Fruit fly (Drosophila melanogaster) whole organism, embryonic: ENCODE data around the gene Lasp.

ENCODE experiments used
- ATbp ChIP-seq: fragments of 200-800 bp; sonication (Bioruptor generic); optimal IDR thresholded peaks from 2 replicates; lab custom pipeline; 2017; ENCODE audit warnings: missing biosample characterization, mild to moderate bottlenecking, missing genetic modification characterization, missing genetic modification reagents
- Atf6 ChIP-seq: fragments of 200-800 bp; sonication (Bioruptor generic); IDR thresholded peaks from 2 replicates; pipeline ENCODE4 v1.3.6; 2022; ENCODE audit warnings: missing biosample characterization, missing genetic modification characterization
- B-H1 ChIP-seq: fragments of 200-800 bp; sonication (Bioruptor generic); IDR thresholded peaks from 3 replicates; pipeline ENCODE4 v1.3.6; 2022; ENCODE audit warnings: missing biosample characterization, missing genetic modification characterization
- BtbVII ChIP-seq: fragments of 200-800 bp; sonication (Bioruptor generic); optimal IDR thresholded peaks from 3 replicates; lab custom pipeline; 2017; ENCODE audit warnings: missing biosample characterization, mild to moderate bottlenecking, missing genetic modification characterization
- CG10959 ChIP-seq: fragments of 200-800 bp; sonication (Bioruptor generic); IDR thresholded peaks from 2 replicates; pipeline ENCODE4 v1.3.6; 2022; ENCODE audit warnings: missing biosample characterization, missing genetic modification characterization
- CG11085 ChIP-seq: fragments of 200-800 bp; sonication (Bioruptor generic); IDR thresholded peaks from 2 replicates; pipeline ENCODE4 v1.3.6; 2022; ENCODE audit warnings: missing biosample characterization, missing genetic modification characterization
- CG13894 ChIP-seq: fragments of 200-800 bp; sonication (Bioruptor generic); optimal IDR thresholded peaks from 3 replicates; lab custom pipeline; 2018; ENCODE audit warnings: missing biosample characterization, mild to moderate bottlenecking, missing genetic modification characterization, moderate library complexity
- CG14965 ChIP-seq: fragments of 200-800 bp; sonication (Bioruptor generic); optimal IDR thresholded peaks from 2 replicates; lab custom pipeline; 2016; ENCODE audit warnings: missing biosample characterization, missing genetic modification characterization, borderline replicate concordance
- CG16863 ChIP-seq: fragments of 200-800 bp; sonication (Bioruptor generic); optimal IDR thresholded peaks from 3 replicates; lab custom pipeline; 2016; ENCODE audit warnings: missing biosample characterization, missing genetic modification characterization
- CG17328 ChIP-seq: fragments of 200-800 bp; sonication (Bioruptor generic); IDR thresholded peaks from 2 replicates; pipeline ENCODE4 v1.3.6; 2022; ENCODE audit warnings: missing biosample characterization, missing genetic modification characterization
- CG18619 ChIP-seq: fragments of 200-800 bp; sonication (Bioruptor generic); optimal IDR thresholded peaks from 3 replicates; lab custom pipeline; 2017; ENCODE audit warnings: missing biosample characterization, mild to moderate bottlenecking, missing genetic modification characterization
- CG4282 ChIP-seq: fragments of 200-800 bp; sonication (Bioruptor generic); optimal IDR thresholded peaks from 2 replicates; lab custom pipeline; 2016; ENCODE audit warnings: missing biosample characterization, missing genetic modification characterization
- CG7372 ChIP-seq: fragments of 200-800 bp; sonication (Bioruptor generic); IDR thresholded peaks from 2 replicates; pipeline ENCODE4 v1.3.6; 2022; ENCODE audit warnings: missing biosample characterization, missing genetic modification characterization
- CG9437 ChIP-seq: fragments of 200-800 bp; sonication (Bioruptor generic); optimal IDR thresholded peaks from 2 replicates; lab custom pipeline; 2018; ENCODE audit warnings: missing biosample characterization, mild to moderate bottlenecking, missing genetic modification characterization
- Chrac-16 ChIP-seq: fragments of 200-800 bp; sonication (Bioruptor generic); optimal IDR thresholded peaks from 3 replicates; lab custom pipeline; 2016; ENCODE audit warnings: missing biosample characterization, missing genetic modification characterization
- D ChIP-seq, 2 experiments: fragments of 200-800 bp in 1 of 2; fragments of >200 bp in 1 of 2; sonication (Bioruptor generic) in 1 of 2; optimal IDR thresholded peaks; 2 replicates in 1 of 2; 3 replicates in 1 of 2; lab custom pipeline; 2017; ENCODE audit warnings: mild to moderate bottlenecking in 1 of 2, missing biosample characterization in 1 of 2, missing genetic modification characterization in 1 of 2, missing genetic modification reagents in 1 of 2
- Dad ChIP-seq: fragments of 200-800 bp; sonication (Bioruptor generic); optimal IDR thresholded peaks from 3 replicates; lab custom pipeline; 2016; ENCODE audit warnings: missing biosample characterization, missing genetic modification characterization
- Meics ChIP-seq: fragments of 200-800 bp; sonication (Bioruptor generic); optimal IDR thresholded peaks from 2 replicates; lab custom pipeline; 2017; ENCODE audit warnings: missing biosample characterization, mild to moderate bottlenecking, missing genetic modification characterization
- NFAT ChIP-seq: fragments of 200-800 bp; sonication (Bioruptor generic); IDR thresholded peaks from 2 replicates; pipeline ENCODE4 v1.3.6; 2022; ENCODE audit warnings: missing biosample characterization, missing genetic modification characterization
- Neu2 ChIP-seq: fragments of 200-800 bp; sonication (Bioruptor generic); optimal IDR thresholded peaks from 3 replicates; lab custom pipeline; 2016; ENCODE audit warnings: missing biosample characterization, missing genetic modification characterization, borderline replicate concordance
- Poxn ChIP-seq: fragments of 200-800 bp; sonication (Bioruptor generic); IDR thresholded peaks from 2 replicates; pipeline ENCODE4 v1.3.6; 2022; ENCODE audit warnings: missing biosample characterization, missing genetic modification characterization
- Rfx ChIP-seq: fragments of 200-800 bp; sonication (Bioruptor generic); IDR thresholded peaks from 2 replicates; pipeline ENCODE4 v1.3.6; 2022; ENCODE audit warnings: missing biosample characterization, missing genetic modification characterization
- Sox102F ChIP-seq: fragments of 200-800 bp; sonication (Bioruptor generic); optimal IDR thresholded peaks from 2 replicates; lab custom pipeline; 2018; ENCODE audit warnings: missing biosample characterization, mild to moderate bottlenecking, missing genetic modification characterization, moderate library complexity
- Sry-δ ChIP-seq: fragments of 200-800 bp; sonication (Bioruptor generic); optimal IDR thresholded peaks from 2 replicates; lab custom pipeline; 2016; ENCODE audit warnings: missing biosample characterization, missing genetic modification characterization
- al ChIP-seq: fragments of 200-800 bp; sonication (Bioruptor generic); IDR thresholded peaks from 2 replicates; pipeline ENCODE4 v1.3.6; 2022; ENCODE audit warnings: missing biosample characterization, missing genetic modification characterization
- bigmax ChIP-seq: fragments of 200-800 bp; sonication (Bioruptor generic); optimal IDR thresholded peaks from 2 replicates; lab custom pipeline; 2018; ENCODE audit warnings: missing biosample characterization, mild to moderate bottlenecking, missing genetic modification characterization
- cas ChIP-seq: fragments of 200-800 bp; sonication (Bioruptor generic); IDR thresholded peaks from 2 replicates; pipeline ENCODE4 v1.3.6; 2022; ENCODE audit warnings: missing biosample characterization, missing genetic modification characterization
- chif ChIP-seq, 2 experiments: fragments of 200-800 bp; sonication (Bioruptor generic); optimal IDR thresholded peaks; 3 replicates each; lab custom pipeline; 2016; ENCODE audit warnings: missing biosample characterization in 2 of 2, missing genetic modification characterization in 2 of 2
- chinmo ChIP-seq: fragments of 200-800 bp; sonication (Bioruptor generic); IDR thresholded peaks from 4 replicates; pipeline ENCODE4 v1.3.6; 2022; ENCODE audit warnings: missing biosample characterization, missing genetic modification characterization; ENCODE audit not compliant: partially characterized antibody
- crc ChIP-seq: fragments of 200-800 bp; sonication (Bioruptor generic); optimal IDR thresholded peaks from 2 replicates; lab custom pipeline; 2016; ENCODE audit warnings: missing biosample characterization, missing genetic modification characterization
- dpn ChIP-seq, 2 experiments: fragments of 200-800 bp; sonication (Bioruptor generic); optimal IDR thresholded peaks; 3 replicates each; lab custom pipeline; 2016; ENCODE audit warnings: missing biosample characterization in 2 of 2, missing genetic modification characterization in 2 of 2
- fd102C ChIP-seq: fragments of 200-800 bp; sonication (Bioruptor generic); optimal IDR thresholded peaks from 2 replicates; lab custom pipeline; 2018; ENCODE audit warnings: missing biosample characterization, mild to moderate bottlenecking, missing genetic modification characterization, moderate library complexity
- fru ChIP-seq: fragments of >200 bp; optimal IDR thresholded peaks from 2 replicates; lab custom pipeline; 2017
- fu2 ChIP-seq: fragments of 200-800 bp; sonication (Bioruptor generic); optimal IDR thresholded peaks from 2 replicates; lab custom pipeline; 2016; ENCODE audit warnings: missing biosample characterization, missing genetic modification characterization
- gsb ChIP-seq: fragments of 200-800 bp; sonication (Bioruptor generic); IDR thresholded peaks from 2 replicates; pipeline ENCODE4 v1.3.6; 2022; ENCODE audit warnings: missing biosample characterization, missing genetic modification characterization
- h ChIP-seq: fragments of >200 bp; optimal IDR thresholded peaks from 2 replicates; lab custom pipeline; 2017
- hbn ChIP-seq: fragments of 200-800 bp; sonication (Bioruptor generic); IDR thresholded peaks from 2 replicates; pipeline ENCODE4 v1.3.6; 2022; ENCODE audit warnings: missing biosample characterization, missing genetic modification characterization; ENCODE audit not compliant: partially characterized antibody
- hth ChIP-seq: fragments of >200 bp; optimal IDR thresholded peaks from 2 replicates; lab custom pipeline; 2017; ENCODE audit warnings: inconsistent platforms
- oc ChIP-seq: fragments of 200-800 bp; sonication (Bioruptor generic); optimal IDR thresholded peaks from 2 replicates; lab custom pipeline; 2018; ENCODE audit warnings: missing biosample characterization, mild to moderate bottlenecking, missing genetic modification characterization, moderate library complexity
- peb ChIP-seq: fragments of 200-800 bp; sonication (Bioruptor generic); IDR thresholded peaks from 2 replicates; pipeline ENCODE4 v1.3.6; 2022; ENCODE audit warnings: missing biosample characterization, missing genetic modification characterization
- pros ChIP-seq: fragments of 200-800 bp; sonication (Bioruptor generic); optimal IDR thresholded peaks from 3 replicates; lab custom pipeline; 2019; ENCODE audit warnings: missing biosample characterization, mild to moderate bottlenecking, missing genetic modification characterization, moderate library complexity
- ranshi ChIP-seq: fragments of 200-800 bp; sonication (Bioruptor generic); IDR thresholded peaks from 2 replicates; pipeline ENCODE4 v1.3.6; 2022; ENCODE audit warnings: missing biosample characterization, missing genetic modification characterization
- rib ChIP-seq: fragments of 200-800 bp; sonication (Bioruptor generic); IDR thresholded peaks from 2 replicates; pipeline ENCODE4 v1.3.6; 2022; ENCODE audit warnings: missing biosample characterization, missing genetic modification characterization
- seq ChIP-seq: fragments of 200-800 bp; sonication (Bioruptor generic); IDR thresholded peaks from 2 replicates; pipeline ENCODE4 v1.3.6; 2022; ENCODE audit warnings: missing biosample characterization, missing genetic modification characterization
- tio ChIP-seq: fragments of 200-800 bp; sonication (Bioruptor generic); optimal IDR thresholded peaks from 2 replicates; lab custom pipeline; 2017; ENCODE audit warnings: missing biosample characterization, missing genetic modification characterization, inconsistent platforms
- tll ChIP-seq, 2 experiments: fragments of 200-800 bp in 1 of 2; fragments of >200 bp in 1 of 2; sonication (Bioruptor generic) in 1 of 2; optimal IDR thresholded peaks; 2 replicates each; lab custom pipeline; 2017 to 2019; ENCODE audit warnings: missing biosample characterization in 2 of 2, missing genetic modification characterization in 2 of 2, mild to moderate bottlenecking in 1 of 2, moderate library complexity in 1 of 2
- toy ChIP-seq: fragments of 200-800 bp; sonication (Bioruptor generic); IDR thresholded peaks from 2 replicates; pipeline ENCODE4 v1.3.6; 2022; ENCODE audit warnings: missing biosample characterization, missing genetic modification characterization
- trh ChIP-seq: fragments of 200-800 bp; sonication (Bioruptor generic); optimal IDR thresholded peaks from 2 replicates; lab custom pipeline; 2016; ENCODE audit warnings: missing biosample characterization, missing genetic modification characterization
- twi ChIP-seq: fragments of 200-800 bp; optimal IDR thresholded peaks from 2 replicates; lab custom pipeline; 2019; ENCODE audit warnings: missing biosample characterization, mild to moderate bottlenecking, missing genetic modification characterization, moderate library complexity
- unpg ChIP-seq: fragments of 200-800 bp; sonication (Bioruptor generic); optimal IDR thresholded peaks from 3 replicates; lab custom pipeline; 2018; ENCODE audit warnings: missing biosample characterization, mild to moderate bottlenecking, missing genetic modification characterization, moderate library complexity
- z ChIP-seq: fragments of 200-800 bp; sonication (Bioruptor generic); IDR thresholded peaks from 3 replicates; pipeline ENCODE4 v1.3.6; 2022; ENCODE audit warnings: missing biosample characterization, missing genetic modification characterization
- zf30C ChIP-seq: fragments of 200-800 bp; sonication (Bioruptor generic); optimal IDR thresholded peaks from 3 replicates; lab custom pipeline; 2018; ENCODE audit warnings: missing biosample characterization, mild to moderate bottlenecking, missing genetic modification characterization

Gene Lasp

dm6 chr3L:16642088-16642507 lies 69.4 kb downstream of the Lasp start (continued):
- TF ChIP-seq CG13894 (tag; lab: Kevin White, UChicago) = no peak
- no peak for TF ChIP-seq hbn (GFP tag; lab: Robert Waterston, UW)
- 0 out of 2 replicates have a peak, but pooled peaks have one; percentile 39 for TF ChIP-seq peb (GFP tag; lab: Robert Waterston, UW)
- no peak for TF ChIP-seq Atf6 (GFP tag; lab: Robert Waterston, UW)
- no peak for TF ChIP-seq seq
- TF ChIP-seq Sox102F (GFP tag; lab: Kevin White, UChicago) = peak; percentile 82
- TF ChIP-seq Sry-δ (GFP tag; lab: Kevin White, UChicago) = no peak
- no peak for TF ChIP-seq z (GFP tag; lab: Robert Waterston, UW)
- TF ChIP-seq Dad (GFP tag; lab: Kevin White, UChicago) = no peak
- no peak for TF ChIP-seq oc (tag; lab: Kevin White, UChicago)
- TF ChIP-seq Neu2 (GFP tag; lab: Kevin White, UChicago) = no peak
- TF ChIP-seq Rfx (GFP tag; lab: Robert Waterston, UW) = no peak
- TF ChIP-seq ATbp (GFP tag; lab: Kevin White, UChicago) = peak; percentile 74
- TF ChIP-seq CG9437 = peak; percentile 68
- no peak for TF ChIP-seq al
- TF ChIP-seq pros (GFP tag; lab: Kevin White, UChicago) = no peak
- TF ChIP-seq hth (lab: Kevin White, UChicago) = no peak
- no peak for TF ChIP-seq CG17328 (GFP tag; lab: Robert Waterston, UW)
- no peak for TF ChIP-seq fd102C (GFP tag; lab: Kevin White, UChicago)
- TF ChIP-seq fru (lab: Kevin White, UChicago) = no peak
- TF ChIP-seq chinmo (GFP tag; lab: Robert Waterston, UW) = no peak
- TF ChIP-seq CG16863 = no peak
- no peak for TF ChIP-seq tll (GFP tag; optimal IDR thresholded peaks at IDR 0.05; lab: Kevin White, UChicago)
- TF ChIP-seq Meics (GFP tag; lab: Kevin White, UChicago) = peak; percentile 23
- no peak for TF ChIP-seq trh (GFP tag; lab: Kevin White, UChicago)
- no peak for TF ChIP-seq gsb (GFP tag; lab: Robert Waterston, UW)
- no peak for TF ChIP-seq crc (GFP tag; lab: Kevin White, UChicago)
- peak; percentile 28 for TF ChIP-seq twi (tag; lab: Kevin White, UChicago)
- TF ChIP-seq tio (GFP tag; lab: Kevin White, UChicago) = peak; percentile 53
- no peak for TF ChIP-seq cas (GFP tag; lab: Robert Waterston, UW)
- TF ChIP-seq bigmax (GFP tag; lab: Kevin White, UChicago) = no peak
- no peak for TF ChIP-seq rib (GFP tag; lab: Robert Waterston, UW)
- TF ChIP-seq NFAT (GFP tag; lab: Robert Waterston, UW) = no peak
- peak; percentile 42; the same call in 1 of the 2 replicates for TF ChIP-seq ranshi
- TF ChIP-seq Chrac-16 (GFP tag; lab: Kevin White, UChicago) = peak; percentile 42
- TF ChIP-seq dpn (GFP tag; optimal IDR thresholded peaks at IDR 0.05; lab: Kevin White, UChicago) = peak in 1 of 2 experiments; percentile 42
- no peak for TF ChIP-seq h (lab: Kevin White, UChicago)
- TF ChIP-seq CG7372 (GFP tag; lab: Robert Waterston, UW) = no peak
- TF ChIP-seq CG14965 (GFP tag; lab: Kevin White, UChicago) = no peak
- TF ChIP-seq CG10959 (GFP tag; lab: Robert Waterston, UW) = no peak
- no peak for TF ChIP-seq Poxn
- TF ChIP-seq chif (GFP tag; optimal IDR thresholded peaks at IDR 0.05; lab: Kevin White, UChicago) = peak; percentile 33 to 66
- TF ChIP-seq zf30C (GFP tag; lab: Kevin White, UChicago) = no peak
- peak; percentile 23 for TF ChIP-seq CG18619 (GFP tag; lab: Kevin White, UChicago)
- TF ChIP-seq BtbVII = no peak
- no peak for TF ChIP-seq D (optimal IDR thresholded peaks at IDR 0.05; lab: Kevin White, UChicago)
- peak; percentile 80 for TF ChIP-seq D (GFP tag; optimal IDR thresholded peaks at IDR 0.05; lab: Kevin White, UChicago)
- no peak for TF ChIP-seq CG11085 (GFP tag; lab: Robert Waterston, UW)
- TF ChIP-seq CG4282 (GFP tag; lab: Kevin White, UChicago) = no peak
- TF ChIP-seq B-H1 (GFP tag; lab: Robert Waterston, UW) = no peak
- no peak for TF ChIP-seq toy
- TF ChIP-seq fu2 = no peak
- peak; percentile 33 for TF ChIP-seq unpg (GFP tag; lab: Kevin White, UChicago)
